Worm (Caenorhabditis elegans) whole organism, L4/young adult: ENCODE results near the gene srz-83.

Source experiments
- W03F9.2 ChIP-seq: fragments of 150-350 bp; optimal IDR thresholded peaks from 2 replicates; lab custom pipeline; 2014; ENCODE audit warnings: missing biosample characterization, missing genetic modification characterization
- dao-5 ChIP-seq: sonication (generic microtip); optimal IDR thresholded peaks from 2 replicates; lab custom pipeline; 2016; ENCODE audit warnings: missing genotype, missing genetic modification characterization, moderate library complexity, missing compliant biosample characterization
- him-1 ChIP-seq: sonication (generic microtip); optimal IDR thresholded peaks from 2 replicates; lab custom pipeline; 2016; ENCODE audit warnings: missing genotype, missing genetic modification reagents, missing genetic modification characterization, missing compliant biosample characterization

- TF ChIP-seq dao-5 (tag; lab: Kevin White, UChicago) = no peak
- TF ChIP-seq him-1 = no peak
- TF ChIP-seq W03F9.2 (tag; lab: Kevin White, UChicago) = no peak
Measured at ce11 chrIV:3467751-3468150, 36.5 kb upstream of the srz-83 start.
